Worm (Caenorhabditis elegans) whole organism, early embryonic: ENCODE results near the gene T22F7.3.

Source experiments
- B0310.2 ChIP-seq: sonication (generic microtip); optimal IDR thresholded peaks from 2 replicates; lab custom pipeline; 2016; ENCODE audit warnings: mild to moderate bottlenecking, missing genetic modification characterization, missing compliant biosample characterization
- F13C5.2 ChIP-seq: sonication (generic microtip); optimal IDR thresholded peaks from 2 replicates; lab custom pipeline; 2017; ENCODE audit warnings: mild to moderate bottlenecking, missing genetic modification characterization, inconsistent platforms, missing compliant biosample characterization
- aly-1 ChIP-seq: sonication (generic microtip); optimal IDR thresholded peaks from 2 replicates; lab custom pipeline; 2016; ENCODE audit warnings: missing genetic modification characterization, missing compliant biosample characterization
- ama-1 ChIP-seq: fragments of 150-350 bp; optimal IDR thresholded peaks from 2 replicates; lab custom pipeline; 2014
- ceh-13 ChIP-seq: fragments of 200-800 bp; sonication (Bioruptor generic); optimal IDR thresholded peaks from 2 replicates; lab custom pipeline; 2018; ENCODE audit warnings: mild to moderate bottlenecking, missing genetic modification characterization, missing compliant biosample characterization
- ceh-36 ChIP-seq: sonication (generic microtip); optimal IDR thresholded peaks from 2 replicates; lab custom pipeline; 2016; ENCODE audit warnings: missing genetic modification characterization, inconsistent platforms, missing compliant biosample characterization
- flt-1 ChIP-seq: fragments of 200-800 bp; sonication (Bioruptor generic); IDR thresholded peaks from 2 replicates; pipeline ENCODE4 v1.3.6; 2022; ENCODE audit warnings: missing genetic modification characterization, missing compliant biosample characterization
- hmbx-1 ChIP-seq: sonication (generic microtip); optimal IDR thresholded peaks from 2 replicates; lab custom pipeline; 2016; ENCODE audit warnings: mild to moderate bottlenecking, missing genetic modification characterization, missing compliant biosample characterization
- pes-1 ChIP-seq: fragments of 200-800 bp; sonication (Bioruptor generic); IDR thresholded peaks from 2 replicates; pipeline ENCODE4 v1.3.6; 2022; ENCODE audit warnings: missing genetic modification reagents, missing genetic modification characterization, missing compliant biosample characterization
- tbx-11 ChIP-seq: fragments of 200-800 bp; sonication (Bioruptor generic); IDR thresholded peaks from 2 replicates; pipeline ENCODE4 v1.3.6; 2022; ENCODE audit warnings: missing genetic modification characterization, missing compliant biosample characterization
- tbx-37 ChIP-seq: fragments of 200-800 bp; sonication (Bioruptor generic); conservative IDR thresholded peaks from 2 replicates; pipeline ENCODE4 v1.3.6; 2022; ENCODE audit warnings: missing genetic modification reagents, missing genetic modification characterization, missing compliant biosample characterization

ce11 chrIII:513360-513759 is 10.5 kb downstream of the T22F7.3 start:
- TF ChIP-seq aly-1 (tag; lab: Kevin White, UChicago), result no peak
- TF ChIP-seq flt-1 (GFP tag; lab: Robert Waterston, UW), result no peak
- TF ChIP-seq ceh-13, result no peak
- no peak for TF ChIP-seq ama-1
- no peak for TF ChIP-seq ceh-36 (tag; lab: Kevin White, UChicago)
- TF ChIP-seq F13C5.2, result no peak
- TF ChIP-seq tbx-37, result no peak
- no peak for TF ChIP-seq tbx-11
- no peak for TF ChIP-seq B0310.2
- no peak for TF ChIP-seq hmbx-1 (tag; lab: Kevin White, UChicago)
- no peak for TF ChIP-seq pes-1 (GFP tag; lab: Robert Waterston, UW)
